Worm (Caenorhabditis elegans): ENCODE results near the gene mnr-1.

ce11 chrV:20681824-20682223 lies 27.4 kb downstream of the mnr-1 start:
- TF ChIP-seq ztf-11 (tag; optimal IDR thresholded peaks at IDR 0.05) (no peak), R02D3.7 (tag; optimal IDR thresholded peaks at IDR 0.05) (no peak), fkh-10 (GFP tag; optimal IDR thresholded peaks at IDR 0.05) (no peak), fos-1 (tag; optimal IDR thresholded peaks at IDR 0.05) (no peak), lin-15B (tag; optimal IDR thresholded peaks at IDR 0.05) (no peak), elt-2 (tag; optimal IDR thresholded peaks at IDR 0.05) (no peak), elt-1 (tag; optimal IDR thresholded peaks at IDR 0.05) (no peak), ZK546.5 (tag; optimal IDR thresholded peaks at IDR 0.05) (no peak), nhr-12 (tag; optimal IDR thresholded peaks at IDR 0.05) (no peak), lin-39 (tag; optimal IDR thresholded peaks at IDR 0.05) (no peak), snpc-4 (tag; optimal IDR thresholded peaks at IDR 0.05) (peak; percentile 2)
